Worm (Caenorhabditis elegans) whole organism, L3 larva: ENCODE measurements around the gene nspe-2.

ENCODE experiments used
- R02D3.7 ChIP-seq: fragments of 150-350 bp; optimal IDR thresholded peaks from 2 replicates; lab custom pipeline; 2014; ENCODE audit warnings: missing biosample characterization, missing genetic modification characterization
- ZK546.5 ChIP-seq: sonication (generic microtip); optimal IDR thresholded peaks from 2 replicates; lab custom pipeline; 2017; ENCODE audit warnings: missing biosample characterization, missing genetic modification characterization
- daf-12 ChIP-seq: fragments of 150-350 bp; optimal IDR thresholded peaks from 2 replicates; lab custom pipeline; 2014; ENCODE audit warnings: missing biosample characterization, missing genetic modification reagents, missing genetic modification characterization
- nhr-25 ChIP-seq: sonication (generic microtip); optimal IDR thresholded peaks from 2 replicates; lab custom pipeline; 2017; ENCODE audit warnings: missing biosample characterization, missing genetic modification characterization
- nhr-43 ChIP-seq: sonication (generic microtip); optimal IDR thresholded peaks from 2 replicates; lab custom pipeline; 2016; ENCODE audit warnings: mild to moderate bottlenecking, missing genetic modification characterization, missing compliant biosample characterization; ENCODE audit not compliant: poor library complexity, severe bottlenecking
- tbx-2 ChIP-seq: sonication (generic microtip); optimal IDR thresholded peaks from 2 replicates; lab custom pipeline; 2016; ENCODE audit warnings: mild to moderate bottlenecking, missing genetic modification characterization, missing compliant biosample characterization
- zag-1 ChIP-seq: fragments of 150-350 bp; optimal IDR thresholded peaks from 2 replicates; lab custom pipeline; 2014; ENCODE audit warnings: missing biosample characterization, missing genetic modification characterization

- no peak for TF ChIP-seq R02D3.7 (tag; lab: Kevin White, UChicago)
- TF ChIP-seq daf-12 (tag; lab: Kevin White, UChicago): no peak
- TF ChIP-seq nhr-43 (tag; lab: Kevin White, UChicago): no peak
- TF ChIP-seq tbx-2: no peak
- no peak for TF ChIP-seq ZK546.5 (tag; lab: Kevin White, UChicago)
- TF ChIP-seq nhr-25: peak; percentile 56
- no peak for TF ChIP-seq zag-1 (tag; lab: Kevin White, UChicago)
Measured at ce11 chrII:12603667-12604621, 15.2 kb downstream of the nspe-2 start, which contains the start of the genes ceh-100 and lips-15.
